Fruit fly (Drosophila melanogaster) whole organism, embryonic: ENCODE data around the gene gce.
A peak's percentile ranks its signal among the peaks of the same experiment; 100 is the strongest.

Source experiments
- Aef1 ChIP-seq: fragments of 200-800 bp; sonication (Bioruptor generic); IDR thresholded peaks from 3 replicates; pipeline ENCODE4 v1.3.6; 2022; ENCODE audit warnings: missing biosample characterization, missing genetic modification characterization
- Atf6 ChIP-seq: fragments of 200-800 bp; sonication (Bioruptor generic); IDR thresholded peaks from 2 replicates; pipeline ENCODE4 v1.3.6; 2022; ENCODE audit warnings: missing biosample characterization, missing genetic modification characterization
- Bdp1 ChIP-seq: fragments of 200-800 bp; sonication (Bioruptor generic); optimal IDR thresholded peaks from 3 replicates; lab custom pipeline; 2016; ENCODE audit warnings: missing biosample characterization, missing genetic modification characterization
- CG10209 ChIP-seq: fragments of 200-800 bp; sonication (Bioruptor generic); optimal IDR thresholded peaks from 3 replicates; lab custom pipeline; 2017; ENCODE audit warnings: missing biosample characterization, mild to moderate bottlenecking, missing genetic modification characterization, missing genetic modification reagents
- CG11398 ChIP-seq: fragments of 200-800 bp; sonication (Bioruptor generic); optimal IDR thresholded peaks from 2 replicates; lab custom pipeline; 2016; ENCODE audit warnings: missing biosample characterization, missing genetic modification characterization
- CG15073 ChIP-seq: fragments of 200-800 bp; sonication (Bioruptor generic); optimal IDR thresholded peaks from 2 replicates; lab custom pipeline; 2016; ENCODE audit warnings: missing biosample characterization, missing genetic modification characterization
- CG15479 ChIP-seq: fragments of 200-800 bp; sonication (Bioruptor generic); optimal IDR thresholded peaks from 3 replicates; lab custom pipeline; 2019; ENCODE audit warnings: missing biosample characterization, mild to moderate bottlenecking, missing genetic modification characterization, moderate library complexity
- CG15514 ChIP-seq: fragments of 200-800 bp; sonication (Bioruptor generic); optimal IDR thresholded peaks from 3 replicates; lab custom pipeline; 2017; ENCODE audit warnings: missing biosample characterization, missing genetic modification characterization, mild to moderate bottlenecking, moderate library complexity, missing genetic modification reagents
- CG16779 ChIP-seq: fragments of 200-800 bp; sonication (Bioruptor generic); IDR thresholded peaks from 2 replicates; pipeline ENCODE4 v1.3.6; 2022; ENCODE audit warnings: missing biosample characterization, missing genetic modification characterization
- CG16863 ChIP-seq: fragments of 200-800 bp; sonication (Bioruptor generic); optimal IDR thresholded peaks from 3 replicates; lab custom pipeline; 2016; ENCODE audit warnings: missing biosample characterization, missing genetic modification characterization
- CG18599 ChIP-seq: fragments of 200-800 bp; sonication (Bioruptor generic); optimal IDR thresholded peaks from 3 replicates; lab custom pipeline; 2017; ENCODE audit warnings: missing biosample characterization, missing genetic modification characterization, mild to moderate bottlenecking, moderate library complexity, missing genetic modification reagents
- CG2889 ChIP-seq: fragments of 200-800 bp; sonication (Bioruptor generic); IDR thresholded peaks from 3 replicates; pipeline ENCODE4 v1.3.6; 2022; ENCODE audit warnings: missing biosample characterization, missing genetic modification characterization
- CG6654 ChIP-seq: fragments of 200-800 bp; sonication (Bioruptor generic); optimal IDR thresholded peaks from 2 replicates; lab custom pipeline; 2017; ENCODE audit warnings: missing biosample characterization, mild to moderate bottlenecking, missing genetic modification characterization
- CG7271 ChIP-seq: fragments of 200-800 bp; sonication (Bioruptor generic); optimal IDR thresholded peaks from 2 replicates; lab custom pipeline; 2018; ENCODE audit warnings: missing biosample characterization, mild to moderate bottlenecking, missing genetic modification characterization, moderate library complexity
- CG9876 ChIP-seq: fragments of 200-800 bp; sonication (Bioruptor generic); optimal IDR thresholded peaks from 2 replicates; lab custom pipeline; 2016; ENCODE audit warnings: missing biosample characterization, missing genetic modification characterization
- D ChIP-seq, 2 experiments: fragments of 200-800 bp in 1 of 2; fragments of >200 bp in 1 of 2; sonication (Bioruptor generic) in 1 of 2; optimal IDR thresholded peaks; 2 replicates in 1 of 2; 3 replicates in 1 of 2; lab custom pipeline; 2017; ENCODE audit warnings: mild to moderate bottlenecking in 1 of 2, missing biosample characterization in 1 of 2, missing genetic modification characterization in 1 of 2, missing genetic modification reagents in 1 of 2
- Deaf1 ChIP-seq: fragments of 200-800 bp; optimal IDR thresholded peaks from 3 replicates; lab custom pipeline; 2019; ENCODE audit warnings: missing biosample characterization, mild to moderate bottlenecking, missing genetic modification characterization, moderate library complexity
- HLH4C ChIP-seq: fragments of 200-800 bp; sonication (Bioruptor generic); IDR thresholded peaks from 3 replicates; pipeline ENCODE4 v1.3.6; 2022; ENCODE audit warnings: missing biosample characterization, missing genetic modification characterization; ENCODE audit not compliant: partially characterized antibody
- Hand ChIP-seq: fragments of 200-800 bp; sonication (Bioruptor generic); optimal IDR thresholded peaks from 2 replicates; lab custom pipeline; 2017; ENCODE audit warnings: mild to moderate bottlenecking, missing biosample characterization, missing genetic modification reagents, missing genetic modification characterization
- Hmx ChIP-seq: fragments of 200-800 bp; sonication (Bioruptor generic); optimal IDR thresholded peaks from 2 replicates; lab custom pipeline; 2016; ENCODE audit warnings: missing biosample characterization, missing genetic modification characterization
- Hr39 ChIP-seq: fragments of >200 bp; optimal IDR thresholded peaks from 2 replicates; lab custom pipeline; 2017
- Hr51 ChIP-seq, 2 experiments: fragments of 200-800 bp; sonication (Bioruptor generic); optimal IDR thresholded peaks; 2 replicates in 1 of 2; 3 replicates in 1 of 2; lab custom pipeline; 2016 to 2018; ENCODE audit warnings: missing biosample characterization in 2 of 2, missing genetic modification characterization in 2 of 2, mild to moderate bottlenecking in 1 of 2, moderate library complexity in 1 of 2
- Myb ChIP-seq: fragments of 200-800 bp; sonication (Bioruptor generic); optimal IDR thresholded peaks from 2 replicates; lab custom pipeline; 2016; ENCODE audit warnings: missing biosample characterization, missing genetic modification characterization
- Stat92E ChIP-seq, 3 experiments: fragments of >200 bp in 2 of 3; fragments of 200-800 bp in 1 of 3; sonication (Bioruptor generic) in 1 of 3; optimal IDR thresholded peaks; 2 replicates each; lab custom pipeline; 2017 to 2019; ENCODE audit warnings: missing biosample characterization in 3 of 3, missing genetic modification characterization in 3 of 3, mild to moderate bottlenecking in 1 of 3, moderate library complexity in 1 of 3
- amos ChIP-seq: fragments of 200-800 bp; sonication (Bioruptor generic); IDR thresholded peaks from 2 replicates; pipeline ENCODE4 v1.3.6; 2022; ENCODE audit warnings: missing biosample characterization, missing genetic modification characterization; ENCODE audit not compliant: partially characterized antibody
- aop ChIP-seq: fragments of 200-800 bp; sonication (Bioruptor generic); IDR thresholded peaks from 2 replicates; pipeline ENCODE4 v1.3.6; 2022; ENCODE audit warnings: missing biosample characterization, missing genetic modification characterization
- ap ChIP-seq: fragments of 200-800 bp; sonication (Bioruptor generic); IDR thresholded peaks from 2 replicates; pipeline ENCODE4 v1.3.6; 2022; ENCODE audit warnings: missing biosample characterization, missing genetic modification characterization
- bbx ChIP-seq: fragments of 200-800 bp; sonication (Bioruptor generic); IDR thresholded peaks from 2 replicates; pipeline ENCODE4 v1.3.6; 2022; ENCODE audit warnings: missing biosample characterization, missing genetic modification characterization; ENCODE audit not compliant: partially characterized antibody
- bigmax ChIP-seq: fragments of 200-800 bp; sonication (Bioruptor generic); optimal IDR thresholded peaks from 2 replicates; lab custom pipeline; 2018; ENCODE audit warnings: missing biosample characterization, mild to moderate bottlenecking, missing genetic modification characterization
- cato ChIP-seq: fragments of 200-800 bp; sonication (Bioruptor generic); optimal IDR thresholded peaks from 2 replicates; lab custom pipeline; 2016; ENCODE audit warnings: missing biosample characterization, missing genetic modification characterization, borderline replicate concordance
- chinmo ChIP-seq: fragments of 200-800 bp; sonication (Bioruptor generic); IDR thresholded peaks from 4 replicates; pipeline ENCODE4 v1.3.6; 2022; ENCODE audit warnings: missing biosample characterization, missing genetic modification characterization; ENCODE audit not compliant: partially characterized antibody
- eve ChIP-seq, 2 experiments: fragments of >200 bp; optimal IDR thresholded peaks; 2 replicates each; lab custom pipeline; 2017; ENCODE audit warnings: missing biosample characterization in 2 of 2, missing genetic modification characterization in 2 of 2
- ftz-f1 ChIP-seq: fragments of 200-800 bp; sonication (Bioruptor generic); optimal IDR thresholded peaks from 2 replicates; lab custom pipeline; 2016; ENCODE audit warnings: missing biosample characterization, missing genetic modification characterization
- fu2 ChIP-seq: fragments of 200-800 bp; sonication (Bioruptor generic); optimal IDR thresholded peaks from 2 replicates; lab custom pipeline; 2016; ENCODE audit warnings: missing biosample characterization, missing genetic modification characterization
- grn ChIP-seq: fragments of 200-800 bp; sonication (Bioruptor generic); optimal IDR thresholded peaks from 3 replicates; lab custom pipeline; 2017; ENCODE audit warnings: missing biosample characterization, missing genetic modification characterization
- gt ChIP-seq: fragments of 200-800 bp; sonication (Bioruptor generic); IDR thresholded peaks from 2 replicates; pipeline ENCODE4 v1.3.6; 2022; ENCODE audit warnings: missing biosample characterization, missing genetic modification characterization
- ken ChIP-seq: fragments of 200-800 bp; sonication (Bioruptor generic); IDR thresholded peaks from 3 replicates; pipeline ENCODE4 v1.3.6; 2022; ENCODE audit warnings: missing biosample characterization, missing genetic modification characterization
- maf-S ChIP-seq: fragments of 200-800 bp; sonication (Bioruptor generic); optimal IDR thresholded peaks from 2 replicates; lab custom pipeline; 2016; ENCODE audit warnings: missing biosample characterization, missing genetic modification characterization
- odd ChIP-seq: fragments of 200-800 bp; sonication (Bioruptor generic); optimal IDR thresholded peaks from 2 replicates; lab custom pipeline; 2017; ENCODE audit warnings: missing biosample characterization, mild to moderate bottlenecking, missing genetic modification characterization
- pfk ChIP-seq: fragments of 200-800 bp; sonication (Bioruptor generic); optimal IDR thresholded peaks from 2 replicates; lab custom pipeline; 2018; ENCODE audit warnings: missing biosample characterization, mild to moderate bottlenecking, missing genetic modification characterization, moderate library complexity
- pita ChIP-seq: fragments of 200-800 bp; sonication (Bioruptor generic); optimal IDR thresholded peaks from 2 replicates; lab custom pipeline; 2017; ENCODE audit warnings: missing biosample characterization, mild to moderate bottlenecking, missing genetic modification characterization
- psq ChIP-seq: fragments of 200-800 bp; sonication (Bioruptor generic); optimal IDR thresholded peaks from 2 replicates; lab custom pipeline; 2017; ENCODE audit warnings: missing biosample characterization, missing genetic modification characterization
- salm ChIP-seq: fragments of 200-800 bp; sonication (Bioruptor generic); optimal IDR thresholded peaks from 2 replicates; lab custom pipeline; 2018; ENCODE audit warnings: missing biosample characterization, mild to moderate bottlenecking, missing genetic modification characterization
- sqz ChIP-seq: fragments of 200-800 bp; sonication (Bioruptor generic); optimal IDR thresholded peaks from 3 replicates; lab custom pipeline; 2018; ENCODE audit warnings: missing biosample characterization, mild to moderate bottlenecking, missing genetic modification characterization
- sr ChIP-seq: fragments of 200-800 bp; sonication (Bioruptor generic); IDR thresholded peaks from 3 replicates; pipeline ENCODE4 v1.3.6; 2022; ENCODE audit warnings: missing biosample characterization, missing genetic modification characterization
- tgo ChIP-seq: fragments of 200-800 bp; sonication (Bioruptor generic); IDR thresholded peaks from 3 replicates; pipeline ENCODE4 v1.3.6; 2022; ENCODE audit warnings: missing biosample characterization, missing genetic modification characterization
- trem ChIP-seq: fragments of 200-800 bp; optimal IDR thresholded peaks from 3 replicates; lab custom pipeline; 2019; ENCODE audit warnings: missing biosample characterization, mild to moderate bottlenecking, missing genetic modification characterization, moderate library complexity
- twi ChIP-seq: fragments of 200-800 bp; optimal IDR thresholded peaks from 2 replicates; lab custom pipeline; 2019; ENCODE audit warnings: missing biosample characterization, mild to moderate bottlenecking, missing genetic modification characterization, moderate library complexity
- unc-4 ChIP-seq: fragments of 200-800 bp; sonication (Bioruptor generic); IDR thresholded peaks from 2 replicates; pipeline ENCODE4 v1.3.6; 2022; ENCODE audit warnings: missing biosample characterization, missing genetic modification characterization; ENCODE audit not compliant: partially characterized antibody

Gene gce

dm6 chrX:15323302-15323880 is 25.8 kb downstream of the gce start (continued):
- TF ChIP-seq chinmo (GFP tag; lab: Robert Waterston, UW) (peak; percentile 99), CG16779 (GFP tag; lab: Robert Waterston, UW) (peak; percentile 91), HLH4C (peak; percentile 44; the same call in 1 of the 3 replicates), unc-4 (GFP tag; lab: Robert Waterston, UW) (peak; percentile 57), sr (peak; percentile 86; the same call in 2 of the 3 replicates), psq (peak; percentile 24), pita (GFP tag; lab: Kevin White, UChicago) (no peak), Bdp1 (GFP tag; lab: Kevin White, UChicago) (peak; percentile 36), sqz (GFP tag; lab: Kevin White, UChicago) (peak; percentile 98), Hand (GFP tag; lab: Kevin White, UChicago) (peak; percentile 59), twi (tag; lab: Kevin White, UChicago) (peak; percentile 66), Stat92E (GFP tag; optimal IDR thresholded peaks at IDR 0.05; lab: Kevin White, UChicago) (peak in 1 of 3 experiments; percentile 24), CG18599 (GFP tag; lab: Kevin White, UChicago) (peak; percentile 88), pfk (GFP tag; lab: Kevin White, UChicago) (peak; percentile 63), Hmx (GFP tag; lab: Kevin White, UChicago) (no peak), fu2 (GFP tag; lab: Kevin White, UChicago) (peak; percentile 78), Hr51 (GFP tag; optimal IDR thresholded peaks at IDR 0.05; lab: Kevin White, UChicago) (peak; percentile 63 to 80), D (optimal IDR thresholded peaks at IDR 0.05; lab: Kevin White, UChicago) (no peak), D (GFP tag; optimal IDR thresholded peaks at IDR 0.05; lab: Kevin White, UChicago) (peak; percentile 51), odd (peak; percentile 47), CG6654 (GFP tag; lab: Kevin White, UChicago) (peak; percentile 23), Myb (GFP tag; lab: Kevin White, UChicago) (peak; percentile 71), gt (GFP tag; lab: Robert Waterston, UW) (peak; percentile 51; the same call in 1 of the 2 replicates), ap (GFP tag; lab: Robert Waterston, UW) (peak; percentile 83), CG11398 (GFP tag; lab: Kevin White, UChicago) (peak; percentile 77), cato (GFP tag; lab: Kevin White, UChicago) (peak; percentile 36), grn (peak; percentile 64), aop (GFP tag; lab: Robert Waterston, UW) (peak; percentile 87), bigmax (GFP tag; lab: Kevin White, UChicago) (peak; percentile 100), tgo (peak; percentile 85), maf-S (GFP tag; lab: Kevin White, UChicago) (peak; percentile 75), CG15479 (GFP tag; lab: Kevin White, UChicago) (no peak), Aef1 (peak; percentile 90), Hr39 (lab: Kevin White, UChicago) (no peak), Deaf1 (tag; lab: Kevin White, UChicago) (peak; percentile 77), CG10209 (GFP tag; lab: Kevin White, UChicago) (peak; percentile 78), salm (tag; lab: Kevin White, UChicago) (peak; percentile 14), ken (GFP tag; lab: Robert Waterston, UW) (peak; percentile 91)

- TF ChIP-seq CG9876 (GFP tag; lab: Kevin White, UChicago) (no peak), amos (GFP tag; lab: Robert Waterston, UW) (peak; percentile 29; the same call in 1 of the 2 replicates), CG2889 (no peak), Deaf1 (tag; lab: Kevin White, UChicago) (no peak), CG15514 (GFP tag; lab: Kevin White, UChicago) (peak; percentile 49), eve (GFP tag; optimal IDR thresholded peaks at IDR 0.05; lab: Kevin White, UChicago) (no peak), trem (tag; lab: Kevin White, UChicago) (peak; percentile 35), CG15073 (GFP tag; lab: Kevin White, UChicago) (no peak), bbx (GFP tag; lab: Robert Waterston, UW) (peak; percentile 44), CG7271 (tag; lab: Kevin White, UChicago) (no peak), CG16863 (GFP tag; lab: Kevin White, UChicago) (no peak), ftz-f1 (GFP tag; lab: Kevin White, UChicago) (peak; percentile 49), Atf6 (GFP tag; lab: Robert Waterston, UW) (no peak)
Observed at dm6 chrX:15328148-15328718, 30.7 kb downstream of the gce start, which contains the start of gene dah. Gene dah, plus strand, starts transcription at chrX:15328342.
